Fruit fly (Drosophila melanogaster) whole organism, wandering third instar larva: ENCODE measurements around the gene CG14253.

ENCODE experiments used
- CrebA ChIP-seq: fragments of 200-800 bp; sonication (Bioruptor generic); optimal IDR thresholded peaks from 2 replicates; lab custom pipeline; 2016; ENCODE audit warnings: missing biosample characterization, mild to moderate bottlenecking, missing genetic modification characterization, borderline replicate concordance
- Dif ChIP-seq: fragments of 200-275, 200-300 bp; sonication (Bioruptor generic); optimal IDR thresholded peaks from 2 replicates; lab custom pipeline; 2018; ENCODE audit warnings: missing biosample characterization, missing genetic modification characterization; ENCODE audit not compliant: partially characterized antibody
- Hnf4 ChIP-seq: fragments of 200-800 bp; sonication (Bioruptor generic); optimal IDR thresholded peaks from 2 replicates; lab custom pipeline; 2016; ENCODE audit warnings: missing biosample characterization, mild to moderate bottlenecking, missing genetic modification characterization
- Myc ChIP-seq: fragments of >200 bp; optimal IDR thresholded peaks from 2 replicates; lab custom pipeline; 2017
- Vsx2 ChIP-seq: fragments of 200-300, 225-300 bp; sonication (Bioruptor generic); optimal IDR thresholded peaks from 2 replicates; lab custom pipeline; 2018; ENCODE audit warnings: missing biosample characterization, missing genetic modification characterization; ENCODE audit not compliant: partially characterized antibody
- dsf ChIP-seq: sonication (Bioruptor generic); optimal IDR thresholded peaks from 2 replicates; lab custom pipeline; 2016; ENCODE audit warnings: missing biosample characterization, missing genetic modification characterization, borderline replicate concordance
- h ChIP-seq: fragments of 200-800 bp; sonication (Bioruptor generic); optimal IDR thresholded peaks from 3 replicates; lab custom pipeline; 2016; ENCODE audit warnings: missing biosample characterization, mild to moderate bottlenecking, missing genetic modification characterization
- jim ChIP-seq: fragments of 175-275, 200-325 bp; sonication (Bioruptor generic); optimal IDR thresholded peaks from 2 replicates; lab custom pipeline; 2016; ENCODE audit warnings: missing biosample characterization, mild to moderate bottlenecking, missing genetic modification characterization
- psq ChIP-seq: fragments of 200-800 bp; sonication (Bioruptor generic); optimal IDR thresholded peaks from 3 replicates; lab custom pipeline; 2017; ENCODE audit warnings: missing biosample characterization, mild to moderate bottlenecking, missing genetic modification characterization, moderate library complexity
- tai ChIP-seq: sonication (Bioruptor generic); optimal IDR thresholded peaks from 2 replicates; lab custom pipeline; 2016; ENCODE audit warnings: missing biosample characterization, missing genetic modification characterization

- TF ChIP-seq psq (GFP tag; lab: Kevin White, UChicago) (no peak), dsf (GFP tag; lab: Kevin White, UChicago) (no peak), Dif (GFP tag; lab: Kevin White, UChicago) (no peak), CrebA (GFP tag; lab: Kevin White, UChicago) (no peak), tai (GFP tag; lab: Kevin White, UChicago) (no peak), Hnf4 (GFP tag; lab: Kevin White, UChicago) (no peak), Myc (no peak), Vsx2 (GFP tag; lab: Kevin White, UChicago) (no peak), h (GFP tag; lab: Kevin White, UChicago) (no peak), jim (GFP tag; lab: Kevin White, UChicago) (no peak)
These were observed 21.8 kb upstream of the CG14253 start for dm6 chr3R:26956376-26957062.
